Fruit fly (Drosophila melanogaster): Measurements from ENCODE around the gene wdb.
A peak's percentile ranks its signal among the peaks of the same experiment; 100 is the strongest.

Gene wdb

dm6 chr3R:27595979-27596378 is 13.9 kb upstream of the wdb start, which contains the start of gene CG5639:
Gene CG5639 (minus strand): TSS chr3R:27596130.
- TF ChIP-seq noc (tag; optimal IDR thresholded peaks at IDR 0.05): no peak

dm6 chr3R:27593580-27594187 is 11.6 kb upstream of the wdb start:
- no peak for TF ChIP-seq noc (tag; optimal IDR thresholded peaks at IDR 0.05)

DNA sequence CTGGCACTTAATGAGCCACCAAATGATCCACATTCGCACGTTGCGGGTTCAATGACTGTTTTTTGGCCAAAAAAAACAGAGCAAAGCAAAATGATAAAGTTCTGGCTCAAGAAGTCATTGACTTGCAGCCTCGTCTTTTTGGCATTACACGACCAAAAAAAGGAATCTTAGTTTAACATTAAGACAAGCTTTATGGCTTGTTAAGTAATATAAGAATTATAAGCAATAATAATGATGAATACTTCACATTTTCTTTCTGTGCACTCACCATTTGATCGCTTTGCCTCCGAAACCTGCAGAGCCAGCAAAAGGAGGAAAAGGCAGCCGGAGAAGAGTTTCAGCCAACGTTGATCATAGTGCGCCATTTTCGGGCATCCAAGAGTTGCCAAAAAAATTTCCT is 11.1 kb upstream of the wdb start:
- no peak for TF ChIP-seq noc (tag; optimal IDR thresholded peaks at IDR 0.05)

dm6 chr3R:27582634-27583181 is 667 bp upstream of the wdb start, which contains the start of gene pins:
Gene pins (plus strand): TSS chr3R:27582840.
- no peak for TF ChIP-seq noc (tag; optimal IDR thresholded peaks at IDR 0.05)

dm6 chr3R:27581263-27581868 is 675 bp downstream of the wdb start:
- peak; percentile 73 for TF ChIP-seq noc (tag; optimal IDR thresholded peaks at IDR 0.05)

DNA sequence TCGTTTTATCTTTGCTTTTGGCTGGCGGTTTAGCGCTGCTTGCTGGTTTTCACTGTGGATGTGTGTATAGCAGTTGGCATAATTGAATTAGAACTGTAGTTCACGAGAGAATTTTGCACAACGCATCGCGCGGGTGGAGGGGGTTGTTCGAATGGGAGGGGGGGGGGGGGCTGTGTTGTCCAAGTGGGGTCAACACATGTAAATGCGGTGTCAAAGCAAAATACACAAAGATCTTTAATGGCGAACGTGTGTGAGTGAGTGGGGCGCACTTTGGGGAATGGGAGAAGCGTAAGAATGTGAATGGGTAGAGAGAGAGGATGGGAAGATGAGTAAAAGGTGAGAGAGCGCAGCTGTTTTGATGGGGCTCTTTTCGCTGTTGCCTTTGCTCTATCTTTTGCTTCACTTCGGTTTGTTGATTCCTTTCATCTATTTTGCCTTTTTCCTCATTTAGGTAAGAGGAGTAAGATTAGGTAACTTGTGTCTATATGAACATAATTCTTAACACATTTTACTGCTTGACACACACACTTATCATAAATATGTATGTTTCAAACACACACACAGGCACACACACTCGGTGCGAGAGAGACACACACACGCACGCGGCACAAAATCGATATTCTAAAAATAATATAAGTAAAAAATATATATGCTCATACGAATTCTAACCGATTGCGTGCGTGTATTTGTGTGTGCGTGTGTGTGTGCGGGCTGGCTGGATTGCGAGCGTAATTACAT is 1.6 kb downstream of the wdb start:
- no peak for TF ChIP-seq noc (tag; optimal IDR thresholded peaks at IDR 0.05)

DNA sequence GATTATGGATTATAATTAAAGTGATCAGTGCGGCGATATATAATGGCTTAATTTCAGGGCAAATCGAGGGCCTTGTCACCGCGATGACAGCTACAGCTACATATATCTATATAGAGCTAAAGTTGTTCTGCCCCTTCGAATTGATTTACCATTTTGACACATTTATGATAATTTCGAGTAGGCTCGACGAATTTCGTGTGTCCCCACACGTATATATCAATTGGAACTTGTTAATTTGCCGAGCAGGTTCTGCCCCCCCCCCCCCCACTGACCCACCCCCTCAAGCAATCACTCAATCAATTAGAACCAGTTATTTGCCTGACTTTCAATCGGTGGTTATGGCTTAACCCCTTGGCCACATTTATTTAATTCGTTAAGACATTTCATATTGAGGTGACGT is 2.6 kb downstream of the wdb start:
- TF ChIP-seq noc (tag; optimal IDR thresholded peaks at IDR 0.05): no peak

DNA sequence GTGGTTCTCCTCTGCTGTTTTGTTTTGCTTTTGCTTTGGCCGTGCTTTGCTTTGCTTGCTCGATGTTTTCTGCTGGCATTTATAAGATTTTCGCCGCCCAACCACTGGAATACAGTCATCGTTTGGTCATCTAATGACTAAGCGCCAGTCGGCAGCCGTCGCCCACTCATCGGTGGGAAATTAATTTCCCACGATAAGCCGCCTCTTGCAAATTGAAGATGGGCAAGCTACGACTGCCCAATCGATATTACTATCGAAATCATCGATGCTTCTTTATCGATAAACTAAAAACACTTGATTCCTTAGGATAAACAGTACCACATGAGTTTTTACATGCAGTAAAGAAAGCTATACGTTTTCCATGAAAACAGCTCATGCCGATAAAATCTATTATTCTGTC is 11.3 kb downstream of the wdb start:
- no peak for TF ChIP-seq noc (tag; optimal IDR thresholded peaks at IDR 0.05)

- peak; percentile 93 for TF ChIP-seq noc (tag; optimal IDR thresholded peaks at IDR 0.05)
These were observed 12.3 kb downstream of the wdb start for dm6 chr3R:27569706-27570105.

- no peak for TF ChIP-seq noc (tag; optimal IDR thresholded peaks at IDR 0.05)
These were observed 13.5 kb downstream of the wdb start for dm6 chr3R:27568545-27568944.

- no peak for TF ChIP-seq noc (tag; optimal IDR thresholded peaks at IDR 0.05)
These were observed 20.9 kb downstream of the wdb start, which contains the start of gene CG5646 for dm6 chr3R:27561114-27561513. Gene CG5646 (minus strand): TSS chr3R:27561319.

- no peak for TF ChIP-seq noc (tag; optimal IDR thresholded peaks at IDR 0.05)
These were observed 23.3 kb downstream of the wdb start, which contains the start of gene Klp98A for dm6 chr3R:27558660-27559319. Gene Klp98A (minus strand): TSS chr3R:27559145.

DNA sequence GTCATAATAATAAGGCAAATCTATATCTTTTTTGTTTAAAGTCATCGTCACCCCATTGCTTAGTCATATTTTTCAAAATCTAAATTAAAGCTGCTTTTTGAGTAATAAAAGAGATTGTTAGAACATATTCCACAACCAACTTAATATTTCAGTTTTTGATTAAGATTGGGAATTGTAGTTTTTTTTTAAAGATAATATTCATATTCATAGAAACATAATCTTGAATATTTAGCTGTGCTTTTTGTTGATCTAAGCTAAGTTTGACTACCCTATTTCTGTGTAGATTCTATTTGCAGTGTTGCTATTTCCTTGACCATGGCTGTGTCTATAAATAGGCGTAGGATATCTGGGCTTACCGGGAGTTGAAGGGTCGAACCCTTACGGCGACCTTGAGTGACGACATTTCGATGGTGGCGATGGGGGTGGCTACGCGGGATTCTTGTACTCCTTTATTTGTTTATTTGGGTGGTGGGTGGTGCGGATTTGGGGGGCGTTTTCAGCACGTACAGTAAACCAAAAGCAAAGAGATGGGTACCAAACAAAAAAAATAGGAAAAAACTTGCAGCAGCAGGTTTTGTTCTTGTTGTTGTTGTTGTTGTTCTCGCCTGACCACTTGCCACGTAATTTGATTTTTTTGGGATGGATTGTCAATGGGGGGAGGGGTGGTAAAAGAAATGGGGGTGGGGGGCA is 23.9 kb downstream of the wdb start:
- no peak for TF ChIP-seq noc (tag; optimal IDR thresholded peaks at IDR 0.05)

dm6 chr3R:27556972-27557371 is 25.1 kb downstream of the wdb start:
- peak; percentile 89 for TF ChIP-seq noc (tag; optimal IDR thresholded peaks at IDR 0.05)

DNA sequence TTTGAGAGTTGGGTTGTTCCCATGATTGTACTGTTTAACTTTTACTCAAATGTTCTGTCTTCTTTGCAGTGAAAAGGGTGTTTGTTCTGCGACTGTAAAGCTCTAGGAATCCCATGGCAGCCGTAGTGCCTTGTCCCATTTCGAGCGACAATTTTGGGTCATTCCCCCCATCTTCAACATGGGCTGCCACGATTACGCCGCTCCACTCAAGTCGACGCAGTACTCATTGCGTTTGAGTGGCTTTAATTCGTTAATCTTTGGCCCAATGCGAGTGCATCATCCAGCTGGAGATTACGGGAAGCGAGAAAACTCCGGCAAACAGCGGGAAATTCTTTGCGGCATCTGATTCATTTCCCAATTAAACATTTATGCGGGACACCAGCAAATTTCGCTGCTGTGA is 25.6 kb downstream of the wdb start:
- no peak for TF ChIP-seq noc (tag; optimal IDR thresholded peaks at IDR 0.05)
